Fruit fly (Drosophila melanogaster): Measurements from ENCODE around the gene mtrm.

- TF ChIP-seq Poxn (GFP tag; IDR thresholded peaks at IDR 0.05): no peak
- TF ChIP-seq CG3838 (GFP tag; optimal IDR thresholded peaks at IDR 0.05): no peak
- no peak for TF ChIP-seq CG7963 (GFP tag; IDR thresholded peaks at IDR 0.05; ENCODE audit: partially characterized antibody)
- TF ChIP-seq Bgb (GFP tag; IDR thresholded peaks at IDR 0.05; ENCODE audit: partially characterized antibody): no peak
- TF ChIP-seq tll (GFP tag; optimal IDR thresholded peaks at IDR 0.05): no peak
- no peak for TF ChIP-seq ara (GFP tag; IDR thresholded peaks at IDR 0.05)
- TF ChIP-seq CG11247 (GFP tag; IDR thresholded peaks at IDR 0.05): no peak
- no peak for TF ChIP-seq CG17361 (GFP tag; IDR thresholded peaks at IDR 0.05)
- no peak for TF ChIP-seq CG13424 (tag; optimal IDR thresholded peaks at IDR 0.05)
- no peak for TF ChIP-seq CG30403 (GFP tag; optimal IDR thresholded peaks at IDR 0.05)
These were observed 27.8 kb upstream of the mtrm start for dm6 chr3L:8385055-8385454.
